Fruit fly (Drosophila melanogaster) whole organism, embryonic: ENCODE results near the gene sno.
A peak's percentile ranks its signal among the peaks of the same experiment; 100 is the strongest.

Experiments used
- Abd-B ChIP-seq: fragments of 200-800 bp; sonication (Bioruptor generic); optimal IDR thresholded peaks from 2 replicates; lab custom pipeline; 2018; ENCODE audit warnings: missing biosample characterization, mild to moderate bottlenecking, missing genetic modification characterization, moderate library complexity
- CG1024 ChIP-seq: fragments of 200-800 bp; sonication (Bioruptor generic); IDR thresholded peaks from 2 replicates; pipeline ENCODE4 v1.3.6; 2022; ENCODE audit warnings: missing biosample characterization, missing genetic modification characterization
- CG10543 ChIP-seq: fragments of 200-800 bp; sonication (Bioruptor generic); optimal IDR thresholded peaks from 3 replicates; lab custom pipeline; 2017; ENCODE audit warnings: missing biosample characterization, mild to moderate bottlenecking, missing genetic modification characterization, moderate library complexity
- CG11695 ChIP-seq: fragments of 200-800 bp; sonication (Bioruptor generic); IDR thresholded peaks from 3 replicates; pipeline ENCODE4 v1.3.6; 2022; ENCODE audit warnings: missing biosample characterization, missing genetic modification characterization
- CG14710 ChIP-seq: fragments of 200-800 bp; sonication (Bioruptor generic); optimal IDR thresholded peaks from 3 replicates; lab custom pipeline; 2019; ENCODE audit warnings: missing biosample characterization, mild to moderate bottlenecking, missing genetic modification characterization, moderate library complexity
- CG14965 ChIP-seq: fragments of 200-800 bp; sonication (Bioruptor generic); optimal IDR thresholded peaks from 2 replicates; lab custom pipeline; 2016; ENCODE audit warnings: missing biosample characterization, missing genetic modification characterization, borderline replicate concordance
- CG15479 ChIP-seq: fragments of 200-800 bp; sonication (Bioruptor generic); optimal IDR thresholded peaks from 3 replicates; lab custom pipeline; 2019; ENCODE audit warnings: missing biosample characterization, mild to moderate bottlenecking, missing genetic modification characterization, moderate library complexity
- CG17385 ChIP-seq: fragments of 200-800 bp; sonication (Bioruptor generic); optimal IDR thresholded peaks from 3 replicates; lab custom pipeline; 2018; ENCODE audit warnings: missing biosample characterization, mild to moderate bottlenecking, missing genetic modification characterization
- CG17912 ChIP-seq: fragments of 200-800 bp; sonication (Bioruptor generic); optimal IDR thresholded peaks from 2 replicates; lab custom pipeline; 2018; ENCODE audit warnings: missing biosample characterization, mild to moderate bottlenecking, missing genetic modification characterization
- CG18011 ChIP-seq: fragments of 200-800 bp; sonication (Bioruptor generic); optimal IDR thresholded peaks from 2 replicates; lab custom pipeline; 2017; ENCODE audit warnings: missing biosample characterization, missing genetic modification characterization, mild to moderate bottlenecking, moderate library complexity, missing genotype
- CG3163 ChIP-seq: fragments of 200-800 bp; sonication (Bioruptor generic); optimal IDR thresholded peaks from 3 replicates; lab custom pipeline; 2016; ENCODE audit warnings: missing biosample characterization, missing genetic modification characterization
- CG33213 ChIP-seq: fragments of 200-800 bp; sonication (Bioruptor generic); optimal IDR thresholded peaks from 3 replicates; lab custom pipeline; 2016; ENCODE audit warnings: missing biosample characterization, missing genetic modification characterization
- CG4617 ChIP-seq: fragments of 200-800 bp; sonication (Bioruptor generic); optimal IDR thresholded peaks from 3 replicates; lab custom pipeline; 2016; ENCODE audit warnings: missing biosample characterization, missing genetic modification characterization, borderline replicate concordance
- CG5953 ChIP-seq: fragments of 200-800 bp; sonication (Bioruptor generic); IDR thresholded peaks from 2 replicates; pipeline ENCODE4 v1.3.6; 2022; ENCODE audit warnings: missing biosample characterization, missing genetic modification characterization
- CG6689 ChIP-seq: fragments of 200-800 bp; sonication (Bioruptor generic); IDR thresholded peaks from 2 replicates; pipeline ENCODE4 v1.3.6; 2022; ENCODE audit warnings: missing biosample characterization, missing genetic modification characterization
- CG7271 ChIP-seq: fragments of 200-800 bp; sonication (Bioruptor generic); optimal IDR thresholded peaks from 2 replicates; lab custom pipeline; 2018; ENCODE audit warnings: missing biosample characterization, mild to moderate bottlenecking, missing genetic modification characterization, moderate library complexity
- CG7928 ChIP-seq: fragments of 200-800 bp; sonication (Bioruptor generic); optimal IDR thresholded peaks from 2 replicates; lab custom pipeline; 2017; ENCODE audit warnings: missing biosample characterization, mild to moderate bottlenecking, missing genetic modification characterization
- CG7963 ChIP-seq: fragments of 200-800 bp; sonication (Bioruptor generic); IDR thresholded peaks from 3 replicates; pipeline ENCODE4 v1.3.6; 2022; ENCODE audit warnings: missing biosample characterization, missing genetic modification characterization; ENCODE audit not compliant: partially characterized antibody
- CoRest ChIP-seq: fragments of 200-800 bp; sonication (Bioruptor generic); optimal IDR thresholded peaks from 3 replicates; lab custom pipeline; 2018; ENCODE audit warnings: missing biosample characterization, mild to moderate bottlenecking, missing genetic modification characterization, moderate library complexity
- Dfd ChIP-seq, 2 experiments: fragments of >200 bp; optimal IDR thresholded peaks; 2 replicates each; lab custom pipeline; 2017; ENCODE audit warnings: missing biosample characterization in 2 of 2, missing genetic modification characterization in 2 of 2
- Dp ChIP-seq: fragments of 200-800 bp; sonication (Bioruptor generic); optimal IDR thresholded peaks from 2 replicates; lab custom pipeline; 2018; ENCODE audit warnings: missing biosample characterization, mild to moderate bottlenecking, missing genetic modification characterization, moderate library complexity
- Eip74EF ChIP-seq, 2 experiments: fragments of 200-800 bp in 1 of 2; fragments of >200 bp in 1 of 2; sonication (Bioruptor generic) in 1 of 2; optimal IDR thresholded peaks; 2 replicates each; lab custom pipeline; 2017 to 2019; ENCODE audit warnings: missing biosample characterization in 2 of 2, missing genetic modification characterization in 2 of 2, mild to moderate bottlenecking in 1 of 2, moderate library complexity in 1 of 2
- Hmx ChIP-seq: fragments of 200-800 bp; sonication (Bioruptor generic); optimal IDR thresholded peaks from 2 replicates; lab custom pipeline; 2016; ENCODE audit warnings: missing biosample characterization, missing genetic modification characterization
- Lhr ChIP-seq: fragments of 200-800 bp; sonication (Bioruptor generic); optimal IDR thresholded peaks from 3 replicates; lab custom pipeline; 2017; ENCODE audit warnings: mild to moderate bottlenecking, missing biosample characterization, missing genetic modification reagents, missing genetic modification characterization
- Myb ChIP-seq: fragments of 200-800 bp; sonication (Bioruptor generic); optimal IDR thresholded peaks from 2 replicates; lab custom pipeline; 2016; ENCODE audit warnings: missing biosample characterization, missing genetic modification characterization
- Neu2 ChIP-seq: fragments of 200-800 bp; sonication (Bioruptor generic); optimal IDR thresholded peaks from 3 replicates; lab custom pipeline; 2016; ENCODE audit warnings: missing biosample characterization, missing genetic modification characterization, borderline replicate concordance
- Nf-YB ChIP-seq: fragments of 200-800 bp; sonication (Bioruptor generic); optimal IDR thresholded peaks from 3 replicates; lab custom pipeline; 2019; ENCODE audit warnings: missing biosample characterization, mild to moderate bottlenecking, missing genetic modification characterization, moderate library complexity
- Nf-YC ChIP-seq: fragments of 200-800 bp; optimal IDR thresholded peaks from 3 replicates; lab custom pipeline; 2019; ENCODE audit warnings: missing biosample characterization, mild to moderate bottlenecking, missing genetic modification characterization, moderate library complexity
- Oaz ChIP-seq: fragments of 200-800 bp; sonication (Bioruptor generic); IDR thresholded peaks from 2 replicates; pipeline ENCODE4 v1.3.6; 2022; ENCODE audit warnings: missing biosample characterization, missing genetic modification characterization
- Pdp1 ChIP-seq, 2 experiments: fragments of 200-800 bp; sonication (Bioruptor generic); optimal IDR thresholded peaks; 3 replicates each; lab custom pipeline; 2016; ENCODE audit warnings: missing biosample characterization in 2 of 2, missing genetic modification characterization in 2 of 2, mild to moderate bottlenecking in 1 of 2, moderate library complexity in 1 of 2
- Side ChIP-seq: fragments of 200-800 bp; sonication (Bioruptor generic); optimal IDR thresholded peaks from 2 replicates; lab custom pipeline; 2016; ENCODE audit warnings: missing biosample characterization, missing genetic modification characterization
- Six4 ChIP-seq: fragments of 200-800 bp; sonication (Bioruptor generic); optimal IDR thresholded peaks from 2 replicates; lab custom pipeline; 2016; ENCODE audit warnings: missing biosample characterization, missing genetic modification characterization
- Sry-β ChIP-seq: fragments of 200-800 bp; sonication (Bioruptor generic); optimal IDR thresholded peaks from 2 replicates; lab custom pipeline; 2018; ENCODE audit warnings: missing biosample characterization, mild to moderate bottlenecking, missing genetic modification characterization, moderate library complexity
- TFAM ChIP-seq: fragments of 200-800 bp; sonication (Bioruptor generic); optimal IDR thresholded peaks from 2 replicates; lab custom pipeline; 2017; ENCODE audit warnings: missing biosample characterization, missing genetic modification characterization, inconsistent platforms
- abd-A ChIP-seq: fragments of 200-800 bp; sonication (Bioruptor generic); optimal IDR thresholded peaks from 3 replicates; lab custom pipeline; 2019; ENCODE audit warnings: missing biosample characterization, mild to moderate bottlenecking, missing genetic modification characterization, moderate library complexity
- ara ChIP-seq: fragments of 200-800 bp; sonication (Bioruptor generic); IDR thresholded peaks from 2 replicates; pipeline ENCODE4 v1.3.6; 2022; ENCODE audit warnings: missing biosample characterization, missing genetic modification characterization
- eve ChIP-seq, 2 experiments: fragments of >200 bp; optimal IDR thresholded peaks; 2 replicates each; lab custom pipeline; 2017; ENCODE audit warnings: missing biosample characterization in 2 of 2, missing genetic modification characterization in 2 of 2
- exex ChIP-seq: fragments of 200-800 bp; sonication (Bioruptor generic); optimal IDR thresholded peaks from 4 replicates; lab custom pipeline; 2018; ENCODE audit warnings: missing biosample characterization, mild to moderate bottlenecking, missing genetic modification characterization, moderate library complexity
- fd3F ChIP-seq: fragments of 200-800 bp; sonication (Bioruptor generic); optimal IDR thresholded peaks from 2 replicates; lab custom pipeline; 2018; ENCODE audit warnings: missing biosample characterization, mild to moderate bottlenecking, missing genetic modification characterization, moderate library complexity
- hb ChIP-seq: fragments of 200-800 bp; sonication (Bioruptor generic); IDR thresholded peaks from 3 replicates; pipeline ENCODE4 v1.3.6; 2022; ENCODE audit warnings: missing biosample characterization, missing genetic modification characterization; ENCODE audit not compliant: partially characterized antibody
- otp ChIP-seq: fragments of 200-800 bp; sonication (Bioruptor generic); IDR thresholded peaks from 3 replicates; pipeline ENCODE4, ENCODE4 v1.3.6; 2022; ENCODE audit warnings: missing biosample characterization, missing genetic modification characterization
- ro ChIP-seq: fragments of 200-800 bp; sonication (Bioruptor generic); IDR thresholded peaks from 2 replicates; pipeline ENCODE4 v1.3.6; 2022; ENCODE audit warnings: missing biosample characterization, missing genetic modification characterization
- salm ChIP-seq: fragments of 200-800 bp; sonication (Bioruptor generic); optimal IDR thresholded peaks from 2 replicates; lab custom pipeline; 2018; ENCODE audit warnings: missing biosample characterization, mild to moderate bottlenecking, missing genetic modification characterization
- scrt ChIP-seq: fragments of 200-800 bp; sonication (Bioruptor generic); optimal IDR thresholded peaks from 2 replicates; lab custom pipeline; 2018; ENCODE audit warnings: missing biosample characterization, mild to moderate bottlenecking, missing genetic modification characterization, moderate library complexity
- sisA ChIP-seq: fragments of 200-800 bp; sonication (Bioruptor generic); IDR thresholded peaks from 2 replicates; pipeline ENCODE4 v1.3.6; 2022; ENCODE audit warnings: missing biosample characterization, missing genetic modification characterization
- slou ChIP-seq: fragments of 200-800 bp; sonication (Bioruptor generic); optimal IDR thresholded peaks from 3 replicates; lab custom pipeline; 2016; ENCODE audit warnings: missing biosample characterization, missing genetic modification characterization
- ssp ChIP-seq: fragments of 200-800 bp; sonication (Bioruptor generic); IDR thresholded peaks from 2 replicates; pipeline ENCODE4 v1.3.6; 2022; ENCODE audit warnings: missing biosample characterization, missing genetic modification characterization

sno gene

dm6 chrX:13211357-13212137 is at the start of gene sno (continued):
- TF ChIP-seq Nf-YB (GFP tag; lab: Kevin White, UChicago) (no peak), CG18011 (no peak), CG15479 (peak; percentile 33), Neu2 (no peak)

DNA sequence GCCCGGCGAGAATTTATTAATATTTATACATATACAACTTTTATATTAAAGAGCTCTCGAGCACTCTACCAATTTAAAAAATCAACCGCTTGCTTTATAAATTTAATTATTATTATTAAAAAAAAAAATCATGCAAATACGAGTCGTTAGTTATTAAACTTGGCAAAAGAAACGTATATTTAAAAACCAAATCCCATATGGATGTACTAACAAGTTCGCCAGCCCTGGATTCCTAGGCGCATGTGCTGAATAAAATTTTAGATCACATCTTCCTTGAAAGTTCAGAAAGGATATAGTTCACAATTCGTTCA is 47.2 kb upstream of the sno start, which contains the start of gene comt:
Gene comt (plus strand): TSS at position 265 of the 311 bp plus-strand sequence.
- TF ChIP-seq Oaz (GFP tag; lab: Robert Waterston, UW) (no peak), Myb (GFP tag; lab: Kevin White, UChicago) (no peak), Nf-YC (tag; lab: Kevin White, UChicago) (peak; percentile 52), Hmx (GFP tag; lab: Kevin White, UChicago) (no peak), CG1024 (GFP tag; lab: Robert Waterston, UW) (no peak), Eip74EF (GFP tag; optimal IDR thresholded peaks at IDR 0.05; lab: Kevin White, UChicago) (no peak), abd-A (no peak), Sry-β (GFP tag; lab: Kevin White, UChicago) (no peak), ro (GFP tag; lab: Robert Waterston, UW) (no peak), CG14965 (GFP tag; lab: Kevin White, UChicago) (no peak), CG4617 (GFP tag; lab: Kevin White, UChicago) (no peak), CG5953 (GFP tag; lab: Robert Waterston, UW) (peak; percentile 53; the same call in 1 of the 2 replicates), ssp (GFP tag; lab: Robert Waterston, UW) (peak; percentile 36; the same call in 1 of the 2 replicates), slou (no peak), otp (GFP tag; lab: Robert Waterston, UW) (no peak), CG11695 (GFP tag; lab: Robert Waterston, UW) (peak; percentile 68; the same call in 2 of the 3 replicates), Side (GFP tag; lab: Kevin White, UChicago) (no peak), CG14710 (tag; lab: Kevin White, UChicago) (peak; percentile 76), CG33213 (GFP tag; lab: Kevin White, UChicago) (no peak), Nf-YB (GFP tag; lab: Kevin White, UChicago) (no peak), CG6689 (GFP tag; lab: Robert Waterston, UW) (peak; percentile 56), CG10543 (GFP tag; lab: Kevin White, UChicago) (peak; percentile 38), CG3163 (GFP tag; lab: Kevin White, UChicago) (no peak), Abd-B (GFP tag; lab: Kevin White, UChicago) (peak; percentile 28), CG7271 (tag; lab: Kevin White, UChicago) (peak; percentile 38), salm (tag; lab: Kevin White, UChicago) (no peak), CoRest (tag; lab: Kevin White, UChicago) (peak; percentile 72), CG17912 (no peak), fd3F (GFP tag; lab: Kevin White, UChicago) (peak; percentile 47), Pdp1 (GFP tag; optimal IDR thresholded peaks at IDR 0.05; lab: Kevin White, UChicago) (no peak), Dfd (GFP tag; optimal IDR thresholded peaks at IDR 0.05; lab: Kevin White, UChicago) (no peak), CG7963 (no peak), hb (GFP tag; lab: Robert Waterston, UW) (no peak), sisA (GFP tag; lab: Robert Waterston, UW) (no peak), Dp (GFP tag; lab: Kevin White, UChicago) (peak; percentile 32), scrt (no peak), ara (peak; percentile 63; the same call in 1 of the 2 replicates), CG7928 (GFP tag; lab: Kevin White, UChicago) (peak; percentile 79), exex (tag; lab: Kevin White, UChicago) (no peak), TFAM (GFP tag; lab: Kevin White, UChicago) (no peak), eve (GFP tag; optimal IDR thresholded peaks at IDR 0.05; lab: Kevin White, UChicago) (no peak), Six4 (GFP tag; lab: Kevin White, UChicago) (peak; percentile 31), Lhr (GFP tag; lab: Kevin White, UChicago) (no peak), CG17385 (GFP tag; lab: Kevin White, UChicago) (peak; percentile 32)
